Worm (Caenorhabditis elegans): ENCODE results near the gene F01F1.15.

Gene F01F1.15

DNA sequence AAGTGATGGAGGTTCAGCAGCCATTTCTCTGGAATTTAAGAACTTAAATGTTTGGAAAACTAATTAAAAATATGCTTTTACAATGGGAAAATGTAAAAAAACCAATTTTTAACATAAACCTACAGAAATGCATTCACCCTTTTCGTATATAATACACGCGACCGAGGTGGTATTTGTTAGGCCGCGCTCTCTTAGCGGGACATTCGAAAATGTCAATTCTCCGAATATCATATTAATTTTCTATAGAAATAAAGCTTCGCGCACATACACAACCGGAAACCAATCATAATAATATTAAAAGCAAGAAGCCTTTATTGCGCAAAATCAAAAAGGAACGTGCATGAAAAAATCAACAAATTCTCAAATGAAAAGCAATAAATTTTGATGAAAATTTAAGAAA is 16.1 kb downstream of the F01F1.15 start, which contains the start of gene ddx-23:
ddx-23 (minus strand) TSS at position 30 of the 400 bp plus-strand sequence.
- TF ChIP-seq unc-130 (tag; optimal IDR thresholded peaks at IDR 0.05) (no peak), sup-37 (GFP tag; optimal IDR thresholded peaks at IDR 0.05) (no peak), snu-23 (GFP tag; optimal IDR thresholded peaks at IDR 0.05) (peak; percentile 38), sox-4 (tag; optimal IDR thresholded peaks at IDR 0.05) (no peak), dsc-1 (tag; optimal IDR thresholded peaks at IDR 0.05) (peak; percentile 11), ztf-4 (tag; optimal IDR thresholded peaks at IDR 0.05) (peak; percentile 45), dpl-1 (GFP tag; optimal IDR thresholded peaks at IDR 0.05) (peak; percentile 43 to 78 (median 60)), nhr-20 (tag; optimal IDR thresholded peaks at IDR 0.05) (peak; percentile 38), pax-3 (tag; optimal IDR thresholded peaks at IDR 0.05) (no peak), hlh-4 (tag; optimal IDR thresholded peaks at IDR 0.05) (no peak), C04F5.9 (tag; optimal IDR thresholded peaks at IDR 0.05) (no peak), aly-2 (tag; optimal IDR thresholded peaks at IDR 0.05) (peak; percentile 70), lir-3 (tag; optimal IDR thresholded peaks at IDR 0.05; ENCODE audit: poor library complexity) (peak; percentile 1), C34B4.2 (tag; optimal IDR thresholded peaks at IDR 0.05) (no peak), nhr-19 (GFP tag; conservative IDR thresholded peaks at IDR 0.05) (0 out of 2 replicates have a peak, but pooled peaks have one; percentile 2), mep-1 (tag; optimal IDR thresholded peaks at IDR 0.05) (peak; percentile 29), ama-1 (optimal IDR thresholded peaks at IDR 0.05) (peak; percentile 75), rnt-1 (tag; optimal IDR thresholded peaks at IDR 0.05) (peak; percentile 9), grh-1 (GFP tag; IDR thresholded peaks at IDR 0.05) (no peak), aha-1 (tag; optimal IDR thresholded peaks at IDR 0.05) (no peak), blmp-1 (tag; optimal IDR thresholded peaks at IDR 0.05) (no peak), nhr-47 (tag; optimal IDR thresholded peaks at IDR 0.05) (peak; percentile 55), ztf-11 (tag; optimal IDR thresholded peaks at IDR 0.05) (peak in 1 of 2 experiments; percentile 46), lsy-2 (tag; optimal IDR thresholded peaks at IDR 0.05) (peak in 1 of 2 experiments; percentile 17), mab-9 (GFP tag; IDR thresholded peaks at IDR 0.05) (0 out of 2 replicates have a peak, but pooled peaks have one; percentile 6), elt-2 (tag; optimal IDR thresholded peaks at IDR 0.05) (peak; percentile 19), lin-13 (GFP tag; optimal IDR thresholded peaks at IDR 0.05) (peak; percentile 10), xbp-1 (tag; optimal IDR thresholded peaks at IDR 0.05) (peak; percentile 16), efl-1 (optimal IDR thresholded peaks at IDR 0.05) (peak; percentile 24 to 71), efl-1 (GFP tag; optimal IDR thresholded peaks at IDR 0.05 in 1 of 2) (peak; percentile 80 to 97), unc-30 (tag; optimal IDR thresholded peaks at IDR 0.05) (no peak), lin-35 (GFP tag; optimal IDR thresholded peaks at IDR 0.05) (peak; percentile 61 to 84), swsn-7 (tag; optimal IDR thresholded peaks at IDR 0.05) (peak; percentile 12), nhr-71 (tag; optimal IDR thresholded peaks at IDR 0.05) (peak; percentile 54)

DNA sequence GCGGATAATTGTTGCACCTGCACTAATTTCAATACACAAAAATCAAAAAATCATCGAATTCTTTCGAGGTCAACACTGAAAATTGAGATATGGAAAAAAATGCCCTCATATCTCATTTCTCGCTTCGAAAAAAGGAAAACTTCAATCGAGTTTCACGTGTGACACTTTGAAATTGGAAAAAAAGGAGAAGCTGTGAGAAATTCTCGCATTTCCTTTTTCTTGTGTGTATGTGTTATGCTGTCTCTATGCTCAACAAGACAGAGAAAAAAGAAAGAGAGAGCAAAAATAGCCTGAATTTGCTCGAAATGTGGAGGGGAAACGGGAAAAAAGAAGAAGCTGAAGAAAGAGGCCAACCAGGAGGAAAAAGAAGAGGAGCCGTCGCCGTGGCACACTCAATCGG is 22.9 kb downstream of the F01F1.15 start:
- TF ChIP-seq isw-1 (GFP tag; IDR thresholded peaks at IDR 0.05) (no peak), nhr-237 (tag; optimal IDR thresholded peaks at IDR 0.05) (no peak), egl-13 (tag; optimal IDR thresholded peaks at IDR 0.05) (no peak), elt-2 (tag; optimal IDR thresholded peaks at IDR 0.05) (no peak), fos-1 (tag; optimal IDR thresholded peaks at IDR 0.05) (no peak), hpl-2 (GFP tag; optimal IDR thresholded peaks at IDR 0.05) (no peak), ztf-4 (tag; optimal IDR thresholded peaks at IDR 0.05) (no peak), C04F5.9 (tag; optimal IDR thresholded peaks at IDR 0.05) (no peak), nhr-90 (tag; optimal IDR thresholded peaks at IDR 0.05; ENCODE audit: poor library complexity) (no peak), jun-1 (tag; optimal IDR thresholded peaks at IDR 0.05) (no peak), hlh-17 (GFP tag; optimal IDR thresholded peaks at IDR 0.05; ENCODE audit: borderline replicate concordance) (no peak), unc-62 (GFP tag; optimal IDR thresholded peaks at IDR 0.05) (no peak), ets-5 (GFP tag; IDR thresholded peaks at IDR 0.05) (no peak), nhr-71 (tag; optimal IDR thresholded peaks at IDR 0.05) (peak; percentile 20), grh-1 (GFP tag; IDR thresholded peaks at IDR 0.05) (no peak), ceh-82 (tag; optimal IDR thresholded peaks at IDR 0.05) (peak in 1 of 3 experiments; percentile 38), vab-15 (tag; optimal IDR thresholded peaks at IDR 0.05) (no peak), zip-4 (GFP tag; optimal IDR thresholded peaks at IDR 0.05) (no peak), nhr-77 (tag; optimal IDR thresholded peaks at IDR 0.05) (no peak), egl-27 (tag; optimal IDR thresholded peaks at IDR 0.05) (no peak), nhr-12 (tag; optimal IDR thresholded peaks at IDR 0.05) (no peak), pag-3 (tag; optimal IDR thresholded peaks at IDR 0.05; ENCODE audit: borderline replicate concordance, insufficient read depth) (no peak), lin-39 (tag; optimal IDR thresholded peaks at IDR 0.05) (no peak), tlp-1 (tag; optimal IDR thresholded peaks at IDR 0.05) (no peak)
